Fruit fly (Drosophila melanogaster) whole organism, embryonic: Measurements from ENCODE around the gene CG15254.
A peak's percentile ranks its signal among the peaks of the same experiment; 100 is the strongest.

Source experiments
- Adf1 ChIP-seq: fragments of 200-800 bp; sonication (Bioruptor generic); IDR thresholded peaks from 2 replicates; pipeline ENCODE4 v1.3.6; 2022; ENCODE audit warnings: missing biosample characterization, missing genetic modification characterization
- B-H2 ChIP-seq: fragments of 200-800 bp; sonication (Bioruptor generic); optimal IDR thresholded peaks from 2 replicates; lab custom pipeline; 2018; ENCODE audit warnings: missing biosample characterization, mild to moderate bottlenecking, missing genetic modification characterization
- Bteb2 ChIP-seq: fragments of 200-800 bp; sonication (Bioruptor generic); optimal IDR thresholded peaks from 2 replicates; lab custom pipeline; 2016; ENCODE audit warnings: missing biosample characterization, missing genetic modification characterization
- CG10565 ChIP-seq: fragments of 200-800 bp; sonication (Bioruptor generic); optimal IDR thresholded peaks from 3 replicates; lab custom pipeline; 2016; ENCODE audit warnings: missing biosample characterization, mild to moderate bottlenecking, missing genetic modification characterization
- CG11456 ChIP-seq: fragments of 200-800 bp; sonication (Bioruptor generic); IDR thresholded peaks from 3 replicates; pipeline ENCODE4 v1.3.6; 2022; ENCODE audit warnings: missing biosample characterization, missing genetic modification characterization
- CG12155 ChIP-seq: fragments of 200-800 bp; sonication (Bioruptor generic); optimal IDR thresholded peaks from 3 replicates; lab custom pipeline; 2016; ENCODE audit warnings: missing biosample characterization, missing genetic modification characterization
- CG13624 ChIP-seq: fragments of 200-800 bp; sonication (Bioruptor generic); optimal IDR thresholded peaks from 2 replicates; lab custom pipeline; 2016; ENCODE audit warnings: missing biosample characterization, missing genetic modification characterization
- CG13894 ChIP-seq: fragments of 200-800 bp; sonication (Bioruptor generic); optimal IDR thresholded peaks from 3 replicates; lab custom pipeline; 2018; ENCODE audit warnings: missing biosample characterization, mild to moderate bottlenecking, missing genetic modification characterization, moderate library complexity
- CG15601 ChIP-seq: fragments of 200-800 bp; sonication (Bioruptor generic); optimal IDR thresholded peaks from 3 replicates; lab custom pipeline; 2019; ENCODE audit warnings: missing biosample characterization, mild to moderate bottlenecking, missing genetic modification characterization, moderate library complexity
- CG18764 ChIP-seq: fragments of 200-800 bp; sonication (Bioruptor generic); optimal IDR thresholded peaks from 3 replicates; lab custom pipeline; 2016; ENCODE audit warnings: missing biosample characterization, missing genetic modification characterization
- CG2116 ChIP-seq: fragments of 200-800 bp; sonication (Bioruptor generic); optimal IDR thresholded peaks from 3 replicates; lab custom pipeline; 2018; ENCODE audit warnings: missing biosample characterization, mild to moderate bottlenecking, missing genetic modification characterization
- CG3407 ChIP-seq: fragments of 200-800 bp; sonication (Bioruptor generic); optimal IDR thresholded peaks from 2 replicates; lab custom pipeline; 2018; ENCODE audit warnings: missing biosample characterization, mild to moderate bottlenecking, missing genetic modification characterization
- CG5245 ChIP-seq: fragments of 200-800 bp; sonication (Bioruptor generic); optimal IDR thresholded peaks from 3 replicates; lab custom pipeline; 2016; ENCODE audit warnings: missing biosample characterization, missing genetic modification characterization
- CG6254 ChIP-seq: fragments of 200-800 bp; sonication (Bioruptor generic); optimal IDR thresholded peaks from 3 replicates; lab custom pipeline; 2017; ENCODE audit warnings: mild to moderate bottlenecking, missing biosample characterization, missing genetic modification reagents, missing genetic modification characterization
- CG7786 ChIP-seq: fragments of 200-800 bp; sonication (Bioruptor generic); optimal IDR thresholded peaks from 2 replicates; lab custom pipeline; 2016; ENCODE audit warnings: missing biosample characterization, missing genetic modification characterization
- CG7987 ChIP-seq: fragments of 200-800 bp; sonication (Bioruptor generic); optimal IDR thresholded peaks from 2 replicates; lab custom pipeline; 2018; ENCODE audit warnings: missing biosample characterization, mild to moderate bottlenecking, missing genetic modification characterization, moderate library complexity
- CG8924 ChIP-seq: fragments of 200-800 bp; optimal IDR thresholded peaks from 3 replicates; lab custom pipeline; 2019; ENCODE audit warnings: missing biosample characterization, mild to moderate bottlenecking, missing genetic modification characterization, moderate library complexity
- Dbx ChIP-seq: fragments of 200-800 bp; sonication (Bioruptor generic); IDR thresholded peaks from 3 replicates; pipeline ENCODE4 v1.3.6; 2022; ENCODE audit warnings: missing biosample characterization, missing genetic modification characterization
- Dip3 ChIP-seq: fragments of 200-800 bp; sonication (Bioruptor generic); optimal IDR thresholded peaks from 3 replicates; lab custom pipeline; 2016; ENCODE audit warnings: missing biosample characterization, missing genetic modification characterization
- Dll ChIP-seq: fragments of 200-800 bp; sonication (Bioruptor generic); IDR thresholded peaks from 4 replicates; pipeline ENCODE4 v1.3.6; 2022; ENCODE audit warnings: missing biosample characterization, missing genetic modification characterization; ENCODE audit not compliant: partially characterized antibody
- Dp ChIP-seq: fragments of 200-800 bp; sonication (Bioruptor generic); optimal IDR thresholded peaks from 2 replicates; lab custom pipeline; 2018; ENCODE audit warnings: missing biosample characterization, mild to moderate bottlenecking, missing genetic modification characterization, moderate library complexity
- Ets65A ChIP-seq: fragments of 200-800 bp; sonication (Bioruptor generic); peaks from one replicate; lab custom pipeline; 2016; ENCODE audit warnings: missing biosample characterization, missing genetic modification characterization
- Hr3 ChIP-seq: fragments of 200-800 bp; sonication (Bioruptor generic); optimal IDR thresholded peaks from 3 replicates; lab custom pipeline; 2016; ENCODE audit warnings: missing biosample characterization, missing genetic modification characterization
- Hsf ChIP-seq: fragments of 200-800 bp; sonication (Bioruptor generic); optimal IDR thresholded peaks from 3 replicates; lab custom pipeline; 2016; ENCODE audit warnings: missing biosample characterization, missing genetic modification characterization
- Mes4 ChIP-seq: fragments of 200-800 bp; sonication (Bioruptor generic); optimal IDR thresholded peaks from 2 replicates; lab custom pipeline; 2016; ENCODE audit warnings: missing biosample characterization, missing genetic modification characterization
- NK7.1 ChIP-seq: fragments of 200-800 bp; sonication (Bioruptor generic); optimal IDR thresholded peaks from 3 replicates; lab custom pipeline; 2016; ENCODE audit warnings: missing biosample characterization, missing genetic modification characterization
- NfI ChIP-seq: fragments of 200-800 bp; sonication (Bioruptor generic); optimal IDR thresholded peaks from 3 replicates; lab custom pipeline; 2018; ENCODE audit warnings: missing biosample characterization, mild to moderate bottlenecking, missing genetic modification characterization, moderate library complexity
- Rfx ChIP-seq: fragments of 200-800 bp; sonication (Bioruptor generic); IDR thresholded peaks from 2 replicates; pipeline ENCODE4 v1.3.6; 2022; ENCODE audit warnings: missing biosample characterization, missing genetic modification characterization
- Taf1 ChIP-seq: fragments of 200-800 bp; sonication (Bioruptor generic); IDR thresholded peaks from 2 replicates; pipeline ENCODE4 v1.3.6; 2022; ENCODE audit warnings: missing biosample characterization, missing genetic modification characterization
- Xrp1 ChIP-seq: fragments of 200-800 bp; sonication (Bioruptor generic); IDR thresholded peaks from 2 replicates; pipeline ENCODE4 v1.3.6; 2022; ENCODE audit warnings: missing biosample characterization, missing genetic modification characterization
- ase ChIP-seq: fragments of 200-800 bp; sonication (Bioruptor generic); IDR thresholded peaks from 3 replicates; pipeline ENCODE4 v1.3.6; 2022; ENCODE audit warnings: missing biosample characterization, missing genetic modification characterization
- chinmo ChIP-seq: fragments of 200-800 bp; sonication (Bioruptor generic); IDR thresholded peaks from 4 replicates; pipeline ENCODE4 v1.3.6; 2022; ENCODE audit warnings: missing biosample characterization, missing genetic modification characterization; ENCODE audit not compliant: partially characterized antibody
- chn ChIP-seq: fragments of 200-800 bp; sonication (Bioruptor generic); optimal IDR thresholded peaks from 2 replicates; lab custom pipeline; 2016; ENCODE audit warnings: missing biosample characterization, missing genetic modification characterization
- corto ChIP-seq: fragments of 200-800 bp; sonication (Bioruptor generic); optimal IDR thresholded peaks from 2 replicates; lab custom pipeline; 2016; ENCODE audit warnings: missing biosample characterization, mild to moderate bottlenecking, missing genetic modification characterization, moderate library complexity
- emc ChIP-seq: fragments of 200-800 bp; sonication (Bioruptor generic); optimal IDR thresholded peaks from 2 replicates; lab custom pipeline; 2016; ENCODE audit warnings: missing biosample characterization, missing genetic modification characterization
- h ChIP-seq: fragments of >200 bp; optimal IDR thresholded peaks from 2 replicates; lab custom pipeline; 2017
- hb ChIP-seq: fragments of 200-800 bp; sonication (Bioruptor generic); IDR thresholded peaks from 3 replicates; pipeline ENCODE4 v1.3.6; 2022; ENCODE audit warnings: missing biosample characterization, missing genetic modification characterization; ENCODE audit not compliant: partially characterized antibody
- hbn ChIP-seq: fragments of 200-800 bp; sonication (Bioruptor generic); IDR thresholded peaks from 2 replicates; pipeline ENCODE4 v1.3.6; 2022; ENCODE audit warnings: missing biosample characterization, missing genetic modification characterization; ENCODE audit not compliant: partially characterized antibody
- jigr1 ChIP-seq: fragments of 200-800 bp; sonication (Bioruptor generic); IDR thresholded peaks from 3 replicates; pipeline ENCODE4 v1.3.6; 2022; ENCODE audit warnings: missing biosample characterization, missing genetic modification characterization
- mld ChIP-seq: fragments of 200-800 bp; sonication (Bioruptor generic); IDR thresholded peaks from 3 replicates; pipeline ENCODE4 v1.3.6; 2022; ENCODE audit warnings: missing biosample characterization, missing genetic modification characterization; ENCODE audit not compliant: partially characterized antibody
- otp ChIP-seq: fragments of 200-800 bp; sonication (Bioruptor generic); IDR thresholded peaks from 3 replicates; pipeline ENCODE4, ENCODE4 v1.3.6; 2022; ENCODE audit warnings: missing biosample characterization, missing genetic modification characterization
- pita ChIP-seq: fragments of 200-800 bp; sonication (Bioruptor generic); optimal IDR thresholded peaks from 2 replicates; lab custom pipeline; 2017; ENCODE audit warnings: missing biosample characterization, mild to moderate bottlenecking, missing genetic modification characterization
- pros ChIP-seq: fragments of 200-800 bp; sonication (Bioruptor generic); optimal IDR thresholded peaks from 3 replicates; lab custom pipeline; 2019; ENCODE audit warnings: missing biosample characterization, mild to moderate bottlenecking, missing genetic modification characterization, moderate library complexity
- stwl ChIP-seq: fragments of 200-800 bp; sonication (Bioruptor generic); optimal IDR thresholded peaks from 3 replicates; lab custom pipeline; 2018; ENCODE audit warnings: missing biosample characterization, mild to moderate bottlenecking, missing genetic modification characterization, moderate library complexity
- sug ChIP-seq: fragments of 200-800 bp; optimal IDR thresholded peaks from 2 replicates; lab custom pipeline; 2019; ENCODE audit warnings: missing biosample characterization, mild to moderate bottlenecking, missing genetic modification characterization, moderate library complexity
- tio ChIP-seq: fragments of 200-800 bp; sonication (Bioruptor generic); optimal IDR thresholded peaks from 2 replicates; lab custom pipeline; 2017; ENCODE audit warnings: missing biosample characterization, missing genetic modification characterization, inconsistent platforms
- usp ChIP-seq: fragments of >200 bp; optimal IDR thresholded peaks from 2 replicates; lab custom pipeline; 2017; ENCODE audit warnings: missing biosample characterization, missing genetic modification characterization
- wor ChIP-seq: fragments of 200-800 bp; sonication (Bioruptor generic); IDR thresholded peaks from 2 replicates; pipeline ENCODE4 v1.3.6; 2022; ENCODE audit warnings: missing biosample characterization, missing genetic modification characterization

Gene CG15254

dm6 chr2L:15643791-15644190, 29.2 kb upstream of the CG15254 start (continued):
- TF ChIP-seq h (lab: Kevin White, UChicago): no peak
- 0 out of 4 replicates have a peak, but pooled peaks have one; percentile 45 for TF ChIP-seq chinmo (GFP tag; lab: Robert Waterston, UW)
- no peak for TF ChIP-seq Dll (GFP tag; lab: Robert Waterston, UW)
- TF ChIP-seq CG15601: no peak
- no peak for TF ChIP-seq CG8924 (tag; lab: Kevin White, UChicago)
- TF ChIP-seq NK7.1 (GFP tag; lab: Kevin White, UChicago): no peak
- TF ChIP-seq Taf1: 0 out of 2 replicates have a peak, but pooled peaks have one; percentile 13
- TF ChIP-seq NfI: no peak
- no peak for TF ChIP-seq usp
- TF ChIP-seq pita (GFP tag; lab: Kevin White, UChicago): no peak
- no peak for TF ChIP-seq Mes4 (GFP tag; lab: Kevin White, UChicago)
- TF ChIP-seq CG7786 (GFP tag; lab: Kevin White, UChicago): no peak
- TF ChIP-seq ase (GFP tag; lab: Robert Waterston, UW): no peak
- no peak for TF ChIP-seq Bteb2 (GFP tag; lab: Kevin White, UChicago)
- TF ChIP-seq CG2116 (GFP tag; lab: Kevin White, UChicago): no peak
- TF ChIP-seq wor: no peak
- no peak for TF ChIP-seq jigr1 (GFP tag; lab: Robert Waterston, UW)
- TF ChIP-seq hbn (GFP tag; lab: Robert Waterston, UW): no peak
- TF ChIP-seq CG12155 (GFP tag; lab: Kevin White, UChicago): no peak
- TF ChIP-seq Dp (GFP tag; lab: Kevin White, UChicago): no peak
- no peak for TF ChIP-seq corto (GFP tag; lab: Kevin White, UChicago)
- TF ChIP-seq Dip3 (GFP tag; lab: Kevin White, UChicago): no peak
- TF ChIP-seq CG13624 (GFP tag; lab: Kevin White, UChicago): no peak
- no peak for TF ChIP-seq CG11456 (GFP tag; lab: Robert Waterston, UW)
- TF ChIP-seq Hsf (GFP tag; lab: Kevin White, UChicago): no peak
- no peak for TF ChIP-seq pros (GFP tag; lab: Kevin White, UChicago)

dm6 chr2L:15641668-15642067, 27.0 kb upstream of the CG15254 start:
- TF ChIP-seq Adf1 (GFP tag; lab: Robert Waterston, UW) (no peak), CG7987 (no peak), otp (GFP tag; lab: Robert Waterston, UW) (no peak), Ets65A (GFP tag; lab: Kevin White, UChicago) (peak; percentile 91)

DNA sequence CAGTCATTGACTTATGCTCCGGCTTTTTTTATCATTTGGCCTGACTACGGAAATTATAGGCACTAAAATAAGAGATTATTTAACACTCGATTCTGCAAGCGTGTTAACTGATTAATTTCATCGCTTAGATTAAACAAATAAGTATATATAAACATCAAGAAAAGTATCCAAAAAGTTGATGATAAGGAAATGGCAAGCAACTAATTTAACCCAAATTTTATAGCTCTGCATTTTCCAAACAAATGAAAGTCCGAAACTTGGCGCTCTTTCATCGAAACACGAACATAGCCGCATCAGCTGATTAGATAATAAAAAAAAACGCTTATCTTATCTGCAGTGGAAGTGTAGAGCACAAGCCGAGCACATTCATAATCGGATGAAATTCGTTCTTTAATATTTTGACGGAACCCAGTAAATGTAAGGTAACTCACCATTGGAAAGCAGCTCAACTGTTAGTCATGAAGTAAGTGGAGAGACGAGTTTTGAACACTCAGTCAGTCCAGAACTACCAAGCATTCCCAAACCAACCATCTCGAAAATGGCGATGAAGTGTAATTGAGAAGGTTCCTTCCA, 15.1 kb upstream of the CG15254 start, which contains the start of gene CG18480:
CG18480 (plus strand) TSS at position 407 of the 573 bp plus-strand sequence.
- TF ChIP-seq CG11456 (GFP tag; lab: Robert Waterston, UW): peak; percentile 73; the same call in 2 of the 3 replicates
- TF ChIP-seq Ets65A (GFP tag; lab: Kevin White, UChicago): no peak
- peak; percentile 50 for TF ChIP-seq CG13894 (tag; lab: Kevin White, UChicago)
- TF ChIP-seq Hr3 (GFP tag; lab: Kevin White, UChicago): peak; percentile 18
- TF ChIP-seq CG6254 (GFP tag; lab: Kevin White, UChicago): no peak
- peak; percentile 41; the same call in 1 of the 3 replicates for TF ChIP-seq ase (GFP tag; lab: Robert Waterston, UW)
- no peak for TF ChIP-seq sug (tag; lab: Kevin White, UChicago)
- TF ChIP-seq mld (GFP tag; lab: Robert Waterston, UW): no peak
- TF ChIP-seq CG18764 (GFP tag; lab: Kevin White, UChicago): no peak
- no peak for TF ChIP-seq tio (GFP tag; lab: Kevin White, UChicago)
- TF ChIP-seq Xrp1 (GFP tag; lab: Robert Waterston, UW): no peak
- no peak for TF ChIP-seq CG3407 (GFP tag; lab: Kevin White, UChicago)
- TF ChIP-seq CG10565 (GFP tag; lab: Kevin White, UChicago): no peak
- no peak for TF ChIP-seq hb (GFP tag; lab: Robert Waterston, UW)
- TF ChIP-seq Rfx (GFP tag; lab: Robert Waterston, UW): peak; percentile 83
- peak; percentile 25 for TF ChIP-seq chn (GFP tag; lab: Kevin White, UChicago)
- peak; percentile 42 for TF ChIP-seq B-H2 (GFP tag; lab: Kevin White, UChicago)
- 0 out of 3 replicates have a peak, but pooled peaks have one; percentile 52 for TF ChIP-seq Dbx
- TF ChIP-seq stwl: no peak
- no peak for TF ChIP-seq pros (GFP tag; lab: Kevin White, UChicago)
- TF ChIP-seq Bteb2 (GFP tag; lab: Kevin White, UChicago): no peak
- TF ChIP-seq CG5245 (GFP tag; lab: Kevin White, UChicago): no peak
- no peak for TF ChIP-seq emc (GFP tag; lab: Kevin White, UChicago)
- TF ChIP-seq CG2116 (GFP tag; lab: Kevin White, UChicago): no peak
